Fruit fly (Drosophila melanogaster): Measurements from ENCODE around the gene yellow-c.

The yellow-c gene

dm6 chr2L:14995594-14996463, 39.4 kb upstream of the yellow-c start (continued):
- peak; percentile 87 for TF ChIP-seq sob (GFP tag; IDR thresholded peaks at IDR 0.05)
- TF ChIP-seq Lhr (GFP tag; optimal IDR thresholded peaks at IDR 0.05), result peak; percentile 59
- peak; percentile 69 for TF ChIP-seq wdn (GFP tag; IDR thresholded peaks at IDR 0.05)
- TF ChIP-seq sens-2 (GFP tag; IDR thresholded peaks at IDR 0.05), result peak; percentile 64; the same call in 1 of the 2 replicates
- peak; percentile 69 for TF ChIP-seq CG12155 (GFP tag; optimal IDR thresholded peaks at IDR 0.05)
- peak; percentile 95 for TF ChIP-seq CG17328 (GFP tag; IDR thresholded peaks at IDR 0.05)
- peak; percentile 72 for TF ChIP-seq CG4404 (GFP tag; IDR thresholded peaks at IDR 0.05)
- TF ChIP-seq Pdp1 (GFP tag; optimal IDR thresholded peaks at IDR 0.05), result peak; percentile 17 to 81
- peak; percentile 89 for TF ChIP-seq jigr1 (GFP tag; IDR thresholded peaks at IDR 0.05)
- TF ChIP-seq Mrtf (GFP tag; IDR thresholded peaks at IDR 0.05), result peak; percentile 82
- TF ChIP-seq CG7786 (GFP tag; optimal IDR thresholded peaks at IDR 0.05), result peak; percentile 9
- peak; percentile 66 for TF ChIP-seq CG6765 (GFP tag; optimal IDR thresholded peaks at IDR 0.05)
- no peak for TF ChIP-seq ERR (GFP tag; optimal IDR thresholded peaks at IDR 0.05)
- TF ChIP-seq CG6254 (GFP tag; optimal IDR thresholded peaks at IDR 0.05), result peak; percentile 78
- peak; percentile 89 for TF ChIP-seq H15 (GFP tag; IDR thresholded peaks at IDR 0.05)
- TF ChIP-seq CG11723 (GFP tag; optimal IDR thresholded peaks at IDR 0.05), result peak; percentile 74
- peak; percentile 9; the same call in 1 of the 2 replicates for TF ChIP-seq tna (GFP tag; IDR thresholded peaks at IDR 0.05; ENCODE audit: partially characterized antibody)
- TF ChIP-seq gfzf (GFP tag; optimal IDR thresholded peaks at IDR 0.05), result no peak
- peak; percentile 73 for TF ChIP-seq NfI (GFP tag; optimal IDR thresholded peaks at IDR 0.05)
- peak; percentile 91 for TF ChIP-seq CG3065 (GFP tag; optimal IDR thresholded peaks at IDR 0.05)
- peak; percentile 92 for TF ChIP-seq CG8388 (GFP tag; optimal IDR thresholded peaks at IDR 0.05)
- peak; percentile 58 for TF ChIP-seq stwl (tag; optimal IDR thresholded peaks at IDR 0.05)
- TF ChIP-seq CG9609 (GFP tag; optimal IDR thresholded peaks at IDR 0.05), result peak; percentile 19
- no peak for TF ChIP-seq CG12744 (GFP tag; optimal IDR thresholded peaks at IDR 0.05)
- no peak for TF ChIP-seq unc-4 (GFP tag; IDR thresholded peaks at IDR 0.05; ENCODE audit: partially characterized antibody)
- peak; percentile 89 for TF ChIP-seq zfh1 (GFP tag; IDR thresholded peaks at IDR 0.05)
- TF ChIP-seq pum (GFP tag; optimal IDR thresholded peaks at IDR 0.05), result peak; percentile 3
- peak; percentile 84; the same call in 1 of the 2 replicates for TF ChIP-seq danr (GFP tag; IDR thresholded peaks at IDR 0.05)
- peak; percentile 82 for TF ChIP-seq CG12299 (tag; optimal IDR thresholded peaks at IDR 0.05)
- peak; percentile 62 for TF ChIP-seq CG6854 (GFP tag; optimal IDR thresholded peaks at IDR 0.05)
- no peak for TF ChIP-seq eyg (GFP tag; optimal IDR thresholded peaks at IDR 0.05)
- peak; percentile 43 for TF ChIP-seq repo (GFP tag; optimal IDR thresholded peaks at IDR 0.05)
- TF ChIP-seq CHES-1-like (GFP tag; optimal IDR thresholded peaks at IDR 0.05), result peak; percentile 8
- TF ChIP-seq CG4360 (GFP tag; IDR thresholded peaks at IDR 0.05), result peak; percentile 88
- peak; percentile 96 for TF ChIP-seq CG2712 (tag; optimal IDR thresholded peaks at IDR 0.05)
- TF ChIP-seq Hr78 (GFP tag; optimal IDR thresholded peaks at IDR 0.05), result peak in 1 of 2 experiments; percentile 76
- peak; percentile 78 for TF ChIP-seq CG6175 (GFP tag; IDR thresholded peaks at IDR 0.05)
- TF ChIP-seq hkb (optimal IDR thresholded peaks at IDR 0.05), result no peak
- TF ChIP-seq hkb (GFP tag; IDR thresholded peaks at IDR 0.05), result peak; percentile 94
- peak; percentile 96 for TF ChIP-seq CG10979 (tag; optimal IDR thresholded peaks at IDR 0.05)
- TF ChIP-seq pzg (GFP tag; optimal IDR thresholded peaks at IDR 0.05), result no peak
- peak; percentile 44 for TF ChIP-seq CG8944 (GFP tag; optimal IDR thresholded peaks at IDR 0.05)
- no peak for TF ChIP-seq Dfd (GFP tag; optimal IDR thresholded peaks at IDR 0.05)
- peak; percentile 84 for TF ChIP-seq Optix (GFP tag; IDR thresholded peaks at IDR 0.05)
- peak; percentile 76 for TF ChIP-seq CG12769 (tag; optimal IDR thresholded peaks at IDR 0.05)
- peak; percentile 95 for TF ChIP-seq fd96Cb (tag; optimal IDR thresholded peaks at IDR 0.05)
- TF ChIP-seq btn (GFP tag; optimal IDR thresholded peaks at IDR 0.05), result peak; percentile 16
- peak; percentile 95 for TF ChIP-seq CG11504 (tag; optimal IDR thresholded peaks at IDR 0.05)
- TF ChIP-seq CG33557 (GFP tag; optimal IDR thresholded peaks at IDR 0.05), result peak; percentile 94

Data from whole organism, embryonic.